Worm (Caenorhabditis elegans) whole organism, young adult: ENCODE measurements around the gene ints-11.

ENCODE experiments used
- lsl-1 ChIP-seq: fragments of 200-800 bp; sonication (Bioruptor generic); optimal IDR thresholded peaks from 2 replicates; lab custom pipeline; 2018; ENCODE audit warnings: mild to moderate bottlenecking, missing genetic modification characterization, moderate library complexity, missing compliant biosample characterization
- unc-62 ChIP-seq: fragments of 150-350 bp; optimal IDR thresholded peaks from 2 replicates; lab custom pipeline; 2014; ENCODE audit warnings: missing biosample characterization, missing genetic modification reagents, missing genetic modification characterization

ce11 chrII:8128273-8129039 lies 14.8 kb downstream of the ints-11 start:
- no peak for TF ChIP-seq lsl-1 (GFP tag; lab: Kevin White, UChicago)
- peak; percentile 52 for TF ChIP-seq unc-62 (GFP tag; lab: Kevin White, UChicago)
